Fruit fly (Drosophila melanogaster) whole organism, adult: ENCODE results near the gene BORCS5.

ENCODE experiments used
- CG11617 ChIP-seq: fragments of 200-800 bp; sonication (Bioruptor generic); optimal IDR thresholded peaks from 2 replicates; lab custom pipeline; 2017; ENCODE audit warnings: mild to moderate bottlenecking, missing biosample characterization, missing genetic modification reagents, missing genetic modification characterization
- CG12768 ChIP-seq: fragments of 200-800 bp; sonication (Bioruptor generic); optimal IDR thresholded peaks from 2 replicates; lab custom pipeline; 2017; ENCODE audit warnings: missing biosample characterization, missing genetic modification characterization, mild to moderate bottlenecking, moderate library complexity, missing genetic modification reagents
- CG14711 ChIP-seq: fragments of 200-800 bp; sonication (Bioruptor generic); optimal IDR thresholded peaks from 2 replicates; lab custom pipeline; 2018; ENCODE audit warnings: missing biosample characterization, mild to moderate bottlenecking, missing genetic modification characterization, moderate library complexity
- CG1620 ChIP-seq: fragments of 200-800 bp; sonication (Bioruptor generic); optimal IDR thresholded peaks from 2 replicates; lab custom pipeline; 2016; ENCODE audit warnings: missing biosample characterization, missing genetic modification characterization
- CG33017 ChIP-seq: fragments of 200-800 bp; sonication (Bioruptor generic); optimal IDR thresholded peaks from 2 replicates; lab custom pipeline; 2018; ENCODE audit warnings: missing biosample characterization, mild to moderate bottlenecking, missing genetic modification characterization, moderate library complexity
- CG5204 ChIP-seq: fragments of 200-800 bp; sonication (Bioruptor generic); optimal IDR thresholded peaks from 2 replicates; lab custom pipeline; 2016; ENCODE audit warnings: missing biosample characterization, missing genetic modification characterization
- CG7045 ChIP-seq: fragments of 200-800 bp; sonication (Bioruptor generic); optimal IDR thresholded peaks from 2 replicates; lab custom pipeline; 2017; ENCODE audit warnings: missing biosample characterization, mild to moderate bottlenecking, missing genetic modification characterization
- CG7101 ChIP-seq: fragments of 200-800 bp; sonication (Bioruptor generic); optimal IDR thresholded peaks from 2 replicates; lab custom pipeline; 2018; ENCODE audit warnings: missing biosample characterization, mild to moderate bottlenecking, missing genetic modification characterization, moderate library complexity
- Clk ChIP-seq: fragments of 200-800 bp; sonication (Bioruptor generic); optimal IDR thresholded peaks from 2 replicates; lab custom pipeline; 2017; ENCODE audit warnings: missing biosample characterization, missing genetic modification characterization
- Crg-1 ChIP-seq: fragments of 200-800 bp; sonication (Bioruptor generic); optimal IDR thresholded peaks from 2 replicates; lab custom pipeline; 2016; ENCODE audit warnings: missing biosample characterization, missing genetic modification characterization
- Hr96 ChIP-seq: fragments of 200-800 bp; sonication (Bioruptor generic); optimal IDR thresholded peaks from 2 replicates; lab custom pipeline; 2016; ENCODE audit warnings: missing biosample characterization, missing genetic modification characterization
- Mnt ChIP-seq: fragments of 200-800 bp; sonication (Bioruptor generic); optimal IDR thresholded peaks from 2 replicates; lab custom pipeline; 2016; ENCODE audit warnings: missing biosample characterization, mild to moderate bottlenecking, missing genetic modification characterization
- bab1 ChIP-seq: fragments of 200-800 bp; sonication (Bioruptor generic); optimal IDR thresholded peaks from 3 replicates; lab custom pipeline; 2019; ENCODE audit warnings: missing biosample characterization, mild to moderate bottlenecking, missing genetic modification characterization, moderate library complexity
- cic ChIP-seq: fragments of 200-800 bp; sonication (Bioruptor generic); optimal IDR thresholded peaks from 2 replicates; lab custom pipeline; 2017; ENCODE audit warnings: missing biosample characterization, mild to moderate bottlenecking, missing genetic modification characterization, moderate library complexity
- cnc ChIP-seq, 2 experiments: fragments of >200 bp; optimal IDR thresholded peaks; 2 replicates each; lab custom pipeline; 2017
- kay ChIP-seq: fragments of 200-800 bp; sonication (Bioruptor generic); peaks from one replicate; lab custom pipeline; 2016; ENCODE audit warnings: missing biosample characterization, missing genetic modification characterization, borderline replicate concordance
- ovo ChIP-seq: fragments of 200-800 bp; sonication (Bioruptor generic); optimal IDR thresholded peaks from 2 replicates; lab custom pipeline; 2016; ENCODE audit warnings: missing biosample characterization, missing genetic modification characterization
- pad ChIP-seq: fragments of 200-800 bp; sonication (Bioruptor generic); optimal IDR thresholded peaks from 3 replicates; lab custom pipeline; 2017; ENCODE audit warnings: missing biosample characterization, missing genetic modification characterization, mild to moderate bottlenecking, moderate library complexity, missing genetic modification reagents
- tj ChIP-seq: fragments of 200-800 bp; sonication (Bioruptor generic); optimal IDR thresholded peaks from 3 replicates; lab custom pipeline; 2017; ENCODE audit warnings: missing biosample characterization, mild to moderate bottlenecking, missing genetic modification characterization, moderate library complexity
- toe ChIP-seq: fragments of 200-800 bp; sonication (Bioruptor generic); optimal IDR thresholded peaks from 2 replicates; lab custom pipeline; 2016; ENCODE audit warnings: missing biosample characterization, missing genetic modification characterization

BORCS5 gene

dm6 chrX:11872517-11872916 is at the start of gene BORCS5:
TSS of gene BORCS5 (minus strand) at chrX:11872779.
- no peak for TF ChIP-seq CG7101 (tag; lab: Kevin White, UChicago)
- TF ChIP-seq CG1620 (GFP tag; lab: Kevin White, UChicago), result peak; percentile 18
- no peak for TF ChIP-seq toe (GFP tag; lab: Kevin White, UChicago)

- TF ChIP-seq cnc (optimal IDR thresholded peaks at IDR 0.05; lab: Kevin White, UChicago) (no peak), CG1620 (GFP tag; lab: Kevin White, UChicago) (no peak), CG14711 (peak; percentile 9), CG5204 (GFP tag; lab: Kevin White, UChicago) (peak; percentile 19), Clk (GFP tag; lab: Kevin White, UChicago) (no peak), toe (GFP tag; lab: Kevin White, UChicago) (peak; percentile 12), CG33017 (peak; percentile 32), Mnt (GFP tag; lab: Kevin White, UChicago) (no peak), Hr96 (GFP tag; lab: Kevin White, UChicago) (no peak), CG7045 (GFP tag; lab: Kevin White, UChicago) (peak; percentile 16), pad (GFP tag; lab: Kevin White, UChicago) (no peak), CG12768 (GFP tag; lab: Kevin White, UChicago) (no peak), tj (GFP tag; lab: Kevin White, UChicago) (no peak), Crg-1 (no peak), ovo (GFP tag; lab: Kevin White, UChicago) (no peak), bab1 (GFP tag; lab: Kevin White, UChicago) (no peak), CG7101 (tag; lab: Kevin White, UChicago) (peak; percentile 31), kay (GFP tag; lab: Kevin White, UChicago) (no peak), cic (GFP tag; lab: Kevin White, UChicago) (no peak), CG11617 (GFP tag; lab: Kevin White, UChicago) (peak; percentile 15)
Measured at dm6 chrX:11920959-11921358, 48.4 kb upstream of the BORCS5 start.

- TF ChIP-seq CG1620 (GFP tag; lab: Kevin White, UChicago) (no peak), cnc (optimal IDR thresholded peaks at IDR 0.05; lab: Kevin White, UChicago) (no peak), Mnt (GFP tag; lab: Kevin White, UChicago) (no peak), tj (GFP tag; lab: Kevin White, UChicago) (peak; percentile 58), CG33017 (no peak), bab1 (GFP tag; lab: Kevin White, UChicago) (no peak), toe (GFP tag; lab: Kevin White, UChicago) (no peak)
Measured at dm6 chrX:11917056-11917633, 44.6 kb upstream of the BORCS5 start, which contains the start of gene pot. TSS of gene pot (minus strand) at chrX:11917260.

- no peak for TF ChIP-seq cnc (optimal IDR thresholded peaks at IDR 0.05; lab: Kevin White, UChicago)
- no peak for TF ChIP-seq toe (GFP tag; lab: Kevin White, UChicago)
- no peak for TF ChIP-seq CG12768 (GFP tag; lab: Kevin White, UChicago)
- no peak for TF ChIP-seq CG5204 (GFP tag; lab: Kevin White, UChicago)
- TF ChIP-seq ovo (GFP tag; lab: Kevin White, UChicago), result no peak
- TF ChIP-seq Crg-1, result no peak
- no peak for TF ChIP-seq Clk (GFP tag; lab: Kevin White, UChicago)
- TF ChIP-seq CG1620 (GFP tag; lab: Kevin White, UChicago), result no peak
- TF ChIP-seq kay (GFP tag; lab: Kevin White, UChicago), result no peak
- TF ChIP-seq CG33017, result peak; percentile 11
- TF ChIP-seq CG7101 (tag; lab: Kevin White, UChicago), result peak; percentile 59
- peak; percentile 23 for TF ChIP-seq CG11617 (GFP tag; lab: Kevin White, UChicago)
- TF ChIP-seq bab1 (GFP tag; lab: Kevin White, UChicago), result peak; percentile 35
- peak; percentile 33 for TF ChIP-seq pad (GFP tag; lab: Kevin White, UChicago)
- TF ChIP-seq CG14711, result peak; percentile 42
- TF ChIP-seq tj (GFP tag; lab: Kevin White, UChicago), result peak; percentile 45
- no peak for TF ChIP-seq Mnt (GFP tag; lab: Kevin White, UChicago)
- TF ChIP-seq CG7045 (GFP tag; lab: Kevin White, UChicago), result no peak
- no peak for TF ChIP-seq cic (GFP tag; lab: Kevin White, UChicago)
- TF ChIP-seq Hr96 (GFP tag; lab: Kevin White, UChicago), result no peak
Measured at dm6 chrX:11915154-11915593, 42.6 kb upstream of the BORCS5 start.

- TF ChIP-seq CG14711 (no peak), CG1620 (GFP tag; lab: Kevin White, UChicago) (no peak), Clk (GFP tag; lab: Kevin White, UChicago) (no peak), kay (GFP tag; lab: Kevin White, UChicago) (no peak)
Measured at dm6 chrX:11913581-11913980, 41.0 kb upstream of the BORCS5 start.

dm6 chrX:11906818-11907281 is 34.3 kb upstream of the BORCS5 start, which contains the start of gene CG43156:
TSS of gene CG43156 (minus strand) at chrX:11906868.
- TF ChIP-seq bab1 (GFP tag; lab: Kevin White, UChicago) (no peak), CG1620 (GFP tag; lab: Kevin White, UChicago) (no peak), CG7045 (GFP tag; lab: Kevin White, UChicago) (no peak), tj (GFP tag; lab: Kevin White, UChicago) (peak; percentile 99)
